Fruit fly (Drosophila melanogaster) whole organism, prepupa: ENCODE measurements around the gene ppk7.

Source experiments
- Blimp-1 ChIP-seq: fragments of 200-800 bp; sonication (Bioruptor generic); optimal IDR thresholded peaks from 3 replicates; lab custom pipeline; 2017; ENCODE audit warnings: missing biosample characterization, missing genetic modification characterization, mild to moderate bottlenecking, moderate library complexity, missing genetic modification reagents
- CG10631 ChIP-seq: fragments of 200-800 bp; sonication (Bioruptor generic); optimal IDR thresholded peaks from 2 replicates; lab custom pipeline; 2016; ENCODE audit warnings: missing biosample characterization, missing genetic modification characterization
- CG34406 ChIP-seq: fragments of 200-800 bp; sonication (Bioruptor generic); optimal IDR thresholded peaks from 3 replicates; lab custom pipeline; 2016; ENCODE audit warnings: missing biosample characterization, missing genetic modification characterization
- CG6808 ChIP-seq: fragments of 200-800 bp; sonication (Bioruptor generic); optimal IDR thresholded peaks from 3 replicates; lab custom pipeline; 2017; ENCODE audit warnings: missing biosample characterization, missing genetic modification characterization, mild to moderate bottlenecking, moderate library complexity, missing genetic modification reagents
- Eip78C ChIP-seq: fragments of 200-800 bp; sonication (Bioruptor generic); peaks from one replicate; lab custom pipeline; 2016; ENCODE audit warnings: missing biosample characterization, missing genetic modification characterization
- fd59A ChIP-seq: fragments of 200-800 bp; sonication (Bioruptor generic); optimal IDR thresholded peaks from 2 replicates; lab custom pipeline; 2017; ENCODE audit warnings: missing biosample characterization, mild to moderate bottlenecking, missing genetic modification characterization, missing genetic modification reagents
- spab ChIP-seq: fragments of 200-800 bp; sonication (Bioruptor generic); optimal IDR thresholded peaks from 2 replicates; lab custom pipeline; 2017; ENCODE audit warnings: missing biosample characterization, mild to moderate bottlenecking, missing genetic modification characterization, missing genetic modification reagents

DNA sequence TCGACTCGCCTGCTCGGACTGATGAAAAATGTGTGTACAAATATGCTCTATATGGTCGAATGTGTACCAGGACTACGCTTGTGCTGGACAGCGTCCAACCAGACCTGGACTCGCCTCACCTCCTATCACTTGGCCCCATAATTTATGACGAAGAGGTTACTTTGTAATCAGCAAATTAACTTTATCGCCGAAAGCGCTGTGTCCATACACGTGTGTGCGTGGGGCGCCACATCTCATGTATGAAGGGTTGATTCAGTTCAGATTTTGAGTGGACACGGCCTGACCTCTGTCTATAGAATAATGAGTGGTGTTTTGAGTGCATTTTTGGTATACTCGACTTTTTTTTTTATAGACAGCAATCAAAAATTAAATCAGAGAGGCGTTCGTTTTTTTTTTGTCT is 5.9 kb upstream of the ppk7 start:
- TF ChIP-seq CG6808 (GFP tag; lab: Kevin White, UChicago) = no peak
- no peak for TF ChIP-seq fd59A (GFP tag; lab: Kevin White, UChicago)
- no peak for TF ChIP-seq CG10631 (GFP tag; lab: Kevin White, UChicago)
- no peak for TF ChIP-seq CG34406
- no peak for TF ChIP-seq Blimp-1 (GFP tag; lab: Kevin White, UChicago)
- no peak for TF ChIP-seq Eip78C (GFP tag; lab: Kevin White, UChicago)
- TF ChIP-seq spab = no peak
